Worm (Caenorhabditis elegans): Measurements from ENCODE around the gene mett-10.

DNA sequence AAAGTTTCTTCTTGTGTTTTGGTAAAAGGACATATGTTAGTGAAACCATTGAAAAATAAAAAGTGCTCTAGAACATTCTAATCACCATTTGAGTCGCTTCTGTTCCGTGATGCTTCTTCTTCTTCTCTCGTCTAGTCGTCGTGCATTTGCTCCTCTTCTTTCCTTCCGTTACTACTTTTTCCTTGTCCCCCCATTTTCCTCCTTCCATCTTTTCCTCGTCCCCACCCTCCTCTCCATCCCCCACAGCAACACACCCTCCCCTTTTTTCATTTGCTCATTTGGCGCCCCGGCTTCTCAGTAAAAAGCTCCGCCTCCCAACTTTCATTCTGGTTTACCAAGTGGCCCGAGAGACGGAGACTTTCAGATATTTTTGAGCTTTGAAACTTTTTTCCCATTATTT lies 36.9 kb downstream of the mett-10 start:
- TF ChIP-seq flt-1 (GFP tag; IDR thresholded peaks at IDR 0.05) (no peak), T22C8.4 (GFP tag; IDR thresholded peaks at IDR 0.05) (no peak), med-1 (GFP tag; optimal IDR thresholded peaks at IDR 0.05; ENCODE audit: insufficient read depth) (no peak), ztf-29 (GFP tag; IDR thresholded peaks at IDR 0.05) (no peak), tab-1 (GFP tag; IDR thresholded peaks at IDR 0.05) (no peak)
